Worm (Caenorhabditis elegans) whole organism, mixed stage, embryonic: Measurements from ENCODE around the gene F37C4.5.

ENCODE experiments used
- M03D4.4 ChIP-seq: sonication (generic microtip); optimal IDR thresholded peaks from 2 replicates; lab custom pipeline; 2017; ENCODE audit warnings: mild to moderate bottlenecking, missing genetic modification characterization, missing compliant biosample characterization
- bed-3 ChIP-seq: fragments of 200-800 bp; sonication (Bioruptor generic); optimal IDR thresholded peaks from 3 replicates; lab custom pipeline; 2018; ENCODE audit warnings: mild to moderate bottlenecking, missing genetic modification characterization, moderate library complexity, missing compliant biosample characterization
- blmp-1 ChIP-seq: fragments of 150-350 bp; optimal IDR thresholded peaks from 2 replicates; lab custom pipeline; 2014; ENCODE audit warnings: missing biosample characterization, missing genetic modification characterization
- ceh-39 ChIP-seq: fragments of 150-350 bp; optimal IDR thresholded peaks from 2 replicates; lab custom pipeline; 2014; ENCODE audit warnings: missing biosample characterization, missing genetic modification characterization
- ceh-43 ChIP-seq: fragments of 200-800 bp; sonication (Bioruptor generic); optimal IDR thresholded peaks from 2 replicates; lab custom pipeline; 2018; ENCODE audit warnings: mild to moderate bottlenecking, missing genetic modification characterization, moderate library complexity, missing compliant biosample characterization
- ceh-83 ChIP-seq: fragments of 200-800 bp; sonication (Bioruptor generic); optimal IDR thresholded peaks from 2 replicates; lab custom pipeline; 2018; ENCODE audit warnings: mild to moderate bottlenecking, missing genetic modification characterization, missing compliant biosample characterization
- ces-1 ChIP-seq: fragments of 150-350 bp; optimal IDR thresholded peaks from 2 replicates; lab custom pipeline; 2014; ENCODE audit warnings: missing biosample characterization, missing genetic modification reagents, missing genetic modification characterization
- cnd-1 ChIP-seq: fragments of 200-800 bp; sonication (Bioruptor generic); optimal IDR thresholded peaks from 2 replicates; lab custom pipeline; 2018; ENCODE audit warnings: mild to moderate bottlenecking, missing genetic modification characterization, missing compliant biosample characterization
- drap-1 ChIP-seq: fragments of 200-800 bp; sonication (Bioruptor generic); optimal IDR thresholded peaks from 3 replicates; lab custom pipeline; 2018; ENCODE audit warnings: mild to moderate bottlenecking, missing genetic modification characterization, missing compliant biosample characterization
- elt-1 ChIP-seq: sonication (generic microtip); optimal IDR thresholded peaks from 2 replicates; lab custom pipeline; 2017; ENCODE audit warnings: missing genetic modification characterization, mild to moderate bottlenecking, missing compliant biosample characterization, antibody characterized with exemption, moderate library complexity, borderline replicate concordance; ENCODE audit not compliant: insufficient read depth
- elt-3 ChIP-seq: fragments of 150-350 bp; optimal IDR thresholded peaks from 2 replicates; lab custom pipeline; 2014; ENCODE audit warnings: missing biosample characterization, missing genetic modification characterization
- flh-1 ChIP-seq: fragments of 200-800 bp; sonication (Bioruptor generic); optimal IDR thresholded peaks from 2 replicates; lab custom pipeline; 2018; ENCODE audit warnings: mild to moderate bottlenecking, missing genetic modification characterization, moderate library complexity, missing compliant biosample characterization
- ham-2 ChIP-seq: fragments of 200-800 bp; sonication (Bioruptor generic); optimal IDR thresholded peaks from 2 replicates; lab custom pipeline; 2018; ENCODE audit warnings: mild to moderate bottlenecking, missing genetic modification characterization, missing compliant biosample characterization
- hlh-1 ChIP-seq: fragments of 150-350 bp; optimal IDR thresholded peaks from 2 replicates; lab custom pipeline; 2014; ENCODE audit warnings: missing biosample characterization, missing genetic modification reagents, missing genetic modification characterization
- lin-13 ChIP-seq: fragments of 150-350 bp; optimal IDR thresholded peaks from 2 replicates; lab custom pipeline; 2014; ENCODE audit warnings: missing biosample characterization, missing genetic modification characterization
- lin-32 ChIP-seq: fragments of 200-800 bp; sonication (Bioruptor generic); optimal IDR thresholded peaks from 2 replicates; lab custom pipeline; 2018; ENCODE audit warnings: mild to moderate bottlenecking, missing genetic modification characterization, missing compliant biosample characterization
- lsy-2 ChIP-seq: fragments of 150-350 bp; optimal IDR thresholded peaks from 2 replicates; lab custom pipeline; 2014; ENCODE audit warnings: missing biosample characterization, missing genetic modification characterization
- mab-5 ChIP-seq: fragments of 150-350 bp; optimal IDR thresholded peaks from 2 replicates; lab custom pipeline; 2014; ENCODE audit warnings: missing biosample characterization, missing genetic modification characterization
- mep-1 ChIP-seq: fragments of 150-350 bp; optimal IDR thresholded peaks from 2 replicates; lab custom pipeline; 2017; ENCODE audit warnings: missing biosample characterization, missing genetic modification reagents, missing genetic modification characterization, inconsistent platforms
- mls-2 ChIP-seq: sonication (generic microtip); optimal IDR thresholded peaks from 2 replicates; lab custom pipeline; 2016; ENCODE audit warnings: mild to moderate bottlenecking, missing genetic modification characterization, moderate library complexity, missing compliant biosample characterization
- nhr-12 ChIP-seq: fragments of 150-350 bp; optimal IDR thresholded peaks from 2 replicates; lab custom pipeline; 2014; ENCODE audit warnings: missing biosample characterization, missing genetic modification characterization
- nhr-2 ChIP-seq: fragments of 150-350 bp; optimal IDR thresholded peaks from 2 replicates; lab custom pipeline; 2014; ENCODE audit warnings: missing biosample characterization, missing genetic modification characterization
- nhr-237 ChIP-seq: fragments of 150-350 bp; optimal IDR thresholded peaks from 2 replicates; lab custom pipeline; 2014; ENCODE audit warnings: missing biosample characterization, missing genetic modification characterization
- nhr-28 ChIP-seq: fragments of 150-350 bp; optimal IDR thresholded peaks from 2 replicates; lab custom pipeline; 2014; ENCODE audit warnings: missing biosample characterization, missing genetic modification characterization
- nhr-76 ChIP-seq: sonication (generic microtip); optimal IDR thresholded peaks from 2 replicates; lab custom pipeline; 2017; ENCODE audit warnings: missing biosample characterization, missing genetic modification characterization
- pha-4 ChIP-seq: fragments of 150-350 bp; optimal IDR thresholded peaks from 2 replicates; lab custom pipeline; 2018; ENCODE audit warnings: missing biosample characterization, missing genetic modification reagents, missing genetic modification characterization
- sem-2 ChIP-seq: fragments of 200-800 bp; sonication (Bioruptor generic); optimal IDR thresholded peaks from 2 replicates; lab custom pipeline; 2018; ENCODE audit warnings: mild to moderate bottlenecking, missing genetic modification characterization, missing compliant biosample characterization
- snpc-4 ChIP-seq: fragments of 150-350 bp; optimal IDR thresholded peaks from 2 replicates; lab custom pipeline; 2014; ENCODE audit warnings: missing biosample characterization, missing genetic modification characterization
- sptf-1 ChIP-seq: sonication (generic microtip); optimal IDR thresholded peaks from 2 replicates; lab custom pipeline; 2017; ENCODE audit warnings: mild to moderate bottlenecking, missing genetic modification characterization, moderate library complexity, missing compliant biosample characterization
- tbx-8 ChIP-seq: fragments of 200-800 bp; sonication (Bioruptor generic); optimal IDR thresholded peaks from 2 replicates; lab custom pipeline; 2018; ENCODE audit warnings: mild to moderate bottlenecking, missing genetic modification characterization, moderate library complexity, missing compliant biosample characterization
- unc-120 ChIP-seq: sonication (generic microtip); optimal IDR thresholded peaks from 2 replicates; lab custom pipeline; 2017; ENCODE audit warnings: missing genetic modification characterization, missing compliant biosample characterization; ENCODE audit not compliant: poor library complexity, severe bottlenecking
- unc-39 ChIP-seq: fragments of 150-350 bp; optimal IDR thresholded peaks from 2 replicates; lab custom pipeline; 2014; ENCODE audit warnings: missing biosample characterization, missing genetic modification characterization
- unc-62 ChIP-seq: fragments of 150-350 bp; optimal IDR thresholded peaks from 2 replicates; lab custom pipeline; 2014; ENCODE audit warnings: missing biosample characterization, missing genetic modification reagents, missing genetic modification characterization
- zip-8 ChIP-seq: fragments of 150-350 bp; optimal IDR thresholded peaks from 2 replicates; lab custom pipeline; 2014; ENCODE audit warnings: missing biosample characterization, missing genetic modification characterization
- ztf-11 ChIP-seq: fragments of 150-350 bp; optimal IDR thresholded peaks from 2 replicates; lab custom pipeline; 2014; ENCODE audit warnings: missing biosample characterization, missing genetic modification characterization

The F37C4.5 gene

ce11 chrIV:3824720-3825119, 48.9 kb downstream of the F37C4.5 start:
- peak; percentile 50 for TF ChIP-seq unc-120 (tag; lab: Kevin White, UChicago)
- peak; percentile 40 for TF ChIP-seq lin-32 (GFP tag; lab: Kevin White, UChicago)
- peak; percentile 9 for TF ChIP-seq nhr-237 (tag; lab: Kevin White, UChicago)
- TF ChIP-seq hlh-1 (tag; lab: Kevin White, UChicago), result peak; percentile 53
- peak; percentile 60 for TF ChIP-seq pha-4 (tag; lab: Kevin White, UChicago)
- TF ChIP-seq mep-1 (tag; lab: Kevin White, UChicago), result peak; percentile 25
- TF ChIP-seq sptf-1 (tag; lab: Kevin White, UChicago), result peak; percentile 40
- TF ChIP-seq mls-2 (tag; lab: Kevin White, UChicago), result peak; percentile 54
- TF ChIP-seq drap-1 (GFP tag; lab: Kevin White, UChicago), result no peak
- TF ChIP-seq M03D4.4 (tag; lab: Kevin White, UChicago), result peak; percentile 16
- no peak for TF ChIP-seq ceh-83
- no peak for TF ChIP-seq nhr-12 (tag; lab: Kevin White, UChicago)
- no peak for TF ChIP-seq ztf-11 (tag; lab: Kevin White, UChicago)
- no peak for TF ChIP-seq ceh-43 (GFP tag; lab: Kevin White, UChicago)
- TF ChIP-seq ces-1, result peak; percentile 96
- TF ChIP-seq sem-2 (GFP tag; lab: Kevin White, UChicago), result no peak
- TF ChIP-seq mab-5 (tag; lab: Kevin White, UChicago), result no peak
- TF ChIP-seq unc-39, result no peak
- no peak for TF ChIP-seq lsy-2
- TF ChIP-seq snpc-4, result no peak
- TF ChIP-seq elt-3 (tag; lab: Kevin White, UChicago), result no peak
- no peak for TF ChIP-seq tbx-8 (GFP tag; lab: Kevin White, UChicago)
- peak; percentile 48 for TF ChIP-seq ceh-39 (tag; lab: Kevin White, UChicago)
- no peak for TF ChIP-seq flh-1 (GFP tag; lab: Kevin White, UChicago)
- no peak for TF ChIP-seq elt-1 (tag; lab: Kevin White, UChicago)
- no peak for TF ChIP-seq cnd-1 (tag; lab: Kevin White, UChicago)
- TF ChIP-seq blmp-1 (tag; lab: Kevin White, UChicago), result no peak
- TF ChIP-seq nhr-76, result no peak
- TF ChIP-seq nhr-2 (tag; lab: Kevin White, UChicago), result peak; percentile 45
- peak; percentile 39 for TF ChIP-seq unc-62 (GFP tag; lab: Kevin White, UChicago)
- TF ChIP-seq ham-2 (GFP tag; lab: Kevin White, UChicago), result no peak
- TF ChIP-seq zip-8 (tag; lab: Kevin White, UChicago), result no peak
- peak; percentile 52 for TF ChIP-seq lin-13 (tag; lab: Kevin White, UChicago)
- no peak for TF ChIP-seq bed-3
- no peak for TF ChIP-seq nhr-28 (tag; lab: Kevin White, UChicago)
